Worm (Caenorhabditis elegans) whole organism, L4 larva: ENCODE measurements around the gene ZK1098.9.

Experiments
- F26F4.8 ChIP-seq: fragments of 200-800 bp; sonication (Bioruptor generic); conservative IDR thresholded peaks from 2 replicates; pipeline ENCODE4 v1.3.6; 2022; ENCODE audit warnings: missing genetic modification characterization, missing compliant biosample characterization
- F44E2.7 ChIP-seq: fragments of 200-800 bp; sonication (Bioruptor generic); IDR thresholded peaks from 2 replicates; pipeline ENCODE4 v2.1.2; 2022; ENCODE audit warnings: missing genetic modification characterization, missing compliant biosample characterization
- F49E8.2 ChIP-seq: sonication (generic microtip); optimal IDR thresholded peaks from 2 replicates; lab custom pipeline; 2016; ENCODE audit warnings: missing compliant biosample characterization, mild to moderate bottlenecking, missing genetic modification characterization, borderline replicate concordance
- T20F7.1 ChIP-seq: fragments of 200-800 bp; sonication (Bioruptor generic); optimal IDR thresholded peaks from 2 replicates; lab custom pipeline; 2018; ENCODE audit warnings: mild to moderate bottlenecking, missing genetic modification characterization, missing compliant biosample characterization
- aha-1 ChIP-seq: fragments of 150-350 bp; peaks from one replicate; lab custom pipeline; 2014; ENCODE audit warnings: missing biosample characterization, missing genetic modification characterization
- aly-2 ChIP-seq: sonication (generic microtip); optimal IDR thresholded peaks from 2 replicates; lab custom pipeline; 2018; ENCODE audit warnings: missing biosample characterization, missing genetic modification characterization
- arid-1 ChIP-seq: fragments of 200-800 bp; sonication (Bioruptor generic); conservative IDR thresholded peaks from 2 replicates; pipeline ENCODE4 v1.3.6; 2022; ENCODE audit warnings: missing genetic modification reagents, missing genetic modification characterization, missing compliant biosample characterization
- ceh-20 ChIP-seq: fragments of 200-800 bp; sonication (Bioruptor generic); IDR thresholded peaks from 2 replicates; pipeline ENCODE4 v1.3.6; 2022; ENCODE audit warnings: missing genetic modification reagents, missing genetic modification characterization, missing compliant biosample characterization
- ceh-28 ChIP-seq: fragments of 150-350 bp; optimal IDR thresholded peaks from 2 replicates; lab custom pipeline; 2014; ENCODE audit warnings: missing biosample characterization, missing genetic modification reagents, missing genetic modification characterization
- ceh-44 ChIP-seq: fragments of 200-800 bp; sonication (Bioruptor generic); IDR thresholded peaks from 2 replicates; pipeline ENCODE4 v1.3.6; 2022; ENCODE audit warnings: missing genetic modification reagents, missing genetic modification characterization, missing compliant biosample characterization
- ceh-62 ChIP-seq: sonication (generic microtip); optimal IDR thresholded peaks from 2 replicates; lab custom pipeline; 2017; ENCODE audit warnings: missing biosample characterization, missing genetic modification characterization
- ces-1 ChIP-seq: fragments of 150-350 bp; sonication (generic microtip); optimal IDR thresholded peaks from 4 replicates; lab custom pipeline; 2014; ENCODE audit warnings: missing biosample characterization, missing genetic modification reagents, missing genetic modification characterization
- cey-2 ChIP-seq: sonication (generic microtip); optimal IDR thresholded peaks from 3 replicates; lab custom pipeline; 2017; ENCODE audit warnings: missing genetic modification characterization, mild to moderate bottlenecking, missing compliant biosample characterization, antibody characterized with exemption, borderline replicate concordance; ENCODE audit not compliant: insufficient read depth
- daf-12 ChIP-seq: fragments of 150-350 bp; optimal IDR thresholded peaks from 2 replicates; lab custom pipeline; 2014; ENCODE audit warnings: missing biosample characterization, missing genetic modification reagents, missing genetic modification characterization
- daf-16 ChIP-seq, 3 experiments: sonication (generic microtip); optimal IDR thresholded peaks; 2 replicates each; lab custom pipeline; 2016 to 2017; ENCODE audit warnings: missing genetic modification characterization in 3 of 3, missing genetic modification reagents in 3 of 3, mild to moderate bottlenecking in 2 of 3, missing compliant biosample characterization in 2 of 3, missing biosample characterization in 1 of 3, moderate library complexity in 1 of 3
- daf-8 ChIP-seq: fragments of 200-800 bp; sonication (Bioruptor generic); IDR thresholded peaks from 2 replicates; pipeline ENCODE4 v1.3.6; 2022; ENCODE audit warnings: missing genetic modification characterization, missing compliant biosample characterization
- duxl-1 ChIP-seq: sonication (generic microtip); optimal IDR thresholded peaks from 2 replicates; lab custom pipeline; 2016; ENCODE audit warnings: mild to moderate bottlenecking, missing genetic modification characterization, moderate library complexity, missing compliant biosample characterization; ENCODE audit not compliant: poor library complexity
- dve-1 ChIP-seq: sonication (generic microtip); optimal IDR thresholded peaks from 2 replicates; lab custom pipeline; 2017; ENCODE audit warnings: antibody characterized with exemption, mild to moderate bottlenecking, missing genetic modification characterization, missing compliant biosample characterization; ENCODE audit not compliant: insufficient read depth
- egl-27 ChIP-seq: sonication (generic microtip); optimal IDR thresholded peaks from 3 replicates; lab custom pipeline; 2017; ENCODE audit warnings: missing biosample characterization, missing genetic modification reagents, missing genetic modification characterization
- fkh-10 ChIP-seq: fragments of 150-350 bp; optimal IDR thresholded peaks from 2 replicates; lab custom pipeline; 2014; ENCODE audit warnings: missing biosample characterization, missing genetic modification reagents, missing genetic modification characterization
- fos-1 ChIP-seq: fragments of 150-350 bp; optimal IDR thresholded peaks from 2 replicates; lab custom pipeline; 2014; ENCODE audit warnings: missing biosample characterization, missing genetic modification characterization
- hlh-11 ChIP-seq: fragments of 200-800 bp; sonication (Bioruptor generic); optimal IDR thresholded peaks from 2 replicates; lab custom pipeline; 2018; ENCODE audit warnings: mild to moderate bottlenecking, missing genetic modification characterization, missing compliant biosample characterization
- hlh-30 ChIP-seq: sonication (generic microtip); optimal IDR thresholded peaks from 2 replicates; lab custom pipeline; 2017; ENCODE audit warnings: antibody characterized with exemption, mild to moderate bottlenecking, missing genetic modification characterization, missing compliant biosample characterization; ENCODE audit not compliant: insufficient read depth
- hmg-1.1 ChIP-seq: fragments of 200-800 bp; sonication (Bioruptor generic); IDR thresholded peaks from 2 replicates; pipeline ENCODE4 v1.3.6; 2022; ENCODE audit warnings: missing genetic modification reagents, missing genetic modification characterization, missing compliant biosample characterization
- lim-7 ChIP-seq: fragments of 200-800 bp; sonication (Bioruptor generic); IDR thresholded peaks from 2 replicates; pipeline ENCODE4 v1.3.6; 2022; ENCODE audit warnings: missing genetic modification characterization, missing compliant biosample characterization
- lin-1 ChIP-seq: fragments of 200-800 bp; sonication (Bioruptor generic); IDR thresholded peaks from 2 replicates; pipeline ENCODE4 v1.3.6; 2022; ENCODE audit warnings: missing genetic modification reagents, missing genetic modification characterization, missing compliant biosample characterization
- lsy-2 ChIP-seq, 2 experiments: fragments of 150-350 bp in 1 of 2; sonication (generic microtip) in 1 of 2; optimal IDR thresholded peaks; 2 replicates each; lab custom pipeline; 2014 to 2017; ENCODE audit warnings: missing biosample characterization in 2 of 2, missing genetic modification characterization in 2 of 2
- madf-5 ChIP-seq, 2 experiments: fragments of 200-800 bp; sonication (Bioruptor generic); IDR thresholded peaks; 2 replicates each; pipeline ENCODE4 v1.3.6; 2022; ENCODE audit warnings: missing compliant biosample characterization in 2 of 2, missing genetic modification characterization in 2 of 2
- mdl-1 ChIP-seq, 2 experiments: fragments of 150-350 bp in 1 of 2; sonication (generic microtip) in 1 of 2; optimal IDR thresholded peaks; 2 replicates each; lab custom pipeline; 2014 to 2017; ENCODE audit warnings: missing biosample characterization in 2 of 2, missing genetic modification characterization in 2 of 2
- nhr-25 ChIP-seq: sonication (generic microtip); optimal IDR thresholded peaks from 2 replicates; lab custom pipeline; 2017; ENCODE audit warnings: missing genetic modification characterization, mild to moderate bottlenecking, missing compliant biosample characterization, antibody characterized with exemption, moderate library complexity, borderline replicate concordance; ENCODE audit not compliant: insufficient read depth
- nhr-48 ChIP-seq: sonication (generic microtip); optimal IDR thresholded peaks from 2 replicates; lab custom pipeline; 2016; ENCODE audit warnings: mild to moderate bottlenecking, missing genetic modification characterization, missing compliant biosample characterization
- nhr-6 ChIP-seq: fragments of 150-350 bp; optimal IDR thresholded peaks from 2 replicates; lab custom pipeline; 2014; ENCODE audit warnings: missing biosample characterization, missing genetic modification characterization
- nhr-76 ChIP-seq: fragments of 150-350 bp; optimal IDR thresholded peaks from 2 replicates; lab custom pipeline; 2014; ENCODE audit warnings: missing biosample characterization, missing genetic modification characterization
- pha-4 ChIP-seq, 2 experiments: fragments of 150-350 bp in 1 of 2; fragments of 200-800 bp in 1 of 2; sonication (Bioruptor generic) in 1 of 2; IDR thresholded peaks in 1 of 2; optimal IDR thresholded peaks in 1 of 2; 2 replicates each; pipeline versions ENCODE4 v1.3.6 to Lab custom; 2014 to 2022; ENCODE audit warnings: missing genetic modification characterization in 2 of 2, missing genetic modification reagents in 2 of 2, missing biosample characterization in 1 of 2, missing compliant biosample characterization in 1 of 2
- php-3 ChIP-seq: fragments of 200-800 bp; sonication (Bioruptor generic); IDR thresholded peaks from 2 replicates; pipeline ENCODE4 v1.3.6; 2022; ENCODE audit warnings: missing genetic modification reagents, missing genetic modification characterization, missing compliant biosample characterization
- pqm-1 ChIP-seq: sonication (generic microtip); optimal IDR thresholded peaks from 2 replicates; lab custom pipeline; 2017; ENCODE audit warnings: missing biosample characterization, missing genetic modification characterization
- saeg-2 ChIP-seq: fragments of 200-800 bp; sonication (Bioruptor generic); IDR thresholded peaks from 2 replicates; pipeline ENCODE4 v1.3.6; 2022; ENCODE audit warnings: missing genetic modification reagents, missing genetic modification characterization, missing compliant biosample characterization
- snpc-1.2 ChIP-seq: fragments of 200-800 bp; sonication (Bioruptor generic); IDR thresholded peaks from 2 replicates; pipeline ENCODE4 v1.3.6; 2022; ENCODE audit warnings: missing genetic modification reagents, missing genetic modification characterization, missing compliant biosample characterization
- snpc-4 ChIP-seq: fragments of 150-350 bp; optimal IDR thresholded peaks from 2 replicates; lab custom pipeline; 2014; ENCODE audit warnings: missing biosample characterization, missing genetic modification characterization
- spr-3 ChIP-seq: fragments of 200-800 bp; sonication (Bioruptor generic); optimal IDR thresholded peaks from 2 replicates; lab custom pipeline; 2018; ENCODE audit warnings: mild to moderate bottlenecking, missing genetic modification characterization, missing compliant biosample characterization
- tag-97 ChIP-seq: fragments of 200-800 bp; sonication (Bioruptor generic); IDR thresholded peaks from 2 replicates; pipeline ENCODE4 v1.3.6; 2022; ENCODE audit warnings: missing genetic modification characterization, missing compliant biosample characterization
- tra-1 ChIP-seq: fragments of 200-800 bp; sonication (Bioruptor generic); IDR thresholded peaks from 2 replicates; pipeline ENCODE4 v1.3.6; 2022; ENCODE audit warnings: missing genetic modification reagents, missing genetic modification characterization, missing compliant biosample characterization
- zfp-3 ChIP-seq: fragments of 200-800 bp; sonication (Bioruptor generic); conservative IDR thresholded peaks from 2 replicates; pipeline ENCODE4 v1.3.6; 2022; ENCODE audit warnings: missing genetic modification reagents, missing genetic modification characterization, missing compliant biosample characterization
- zip-11 ChIP-seq: fragments of 200-800 bp; sonication (Bioruptor generic); IDR thresholded peaks from 2 replicates; pipeline ENCODE4 v1.3.6; 2022; ENCODE audit warnings: missing genetic modification characterization, missing compliant biosample characterization
- zip-2 ChIP-seq: fragments of 150-350 bp; optimal IDR thresholded peaks from 2 replicates; lab custom pipeline; 2014; ENCODE audit warnings: missing biosample characterization, missing genetic modification characterization

ZK1098.9 gene

DNA sequence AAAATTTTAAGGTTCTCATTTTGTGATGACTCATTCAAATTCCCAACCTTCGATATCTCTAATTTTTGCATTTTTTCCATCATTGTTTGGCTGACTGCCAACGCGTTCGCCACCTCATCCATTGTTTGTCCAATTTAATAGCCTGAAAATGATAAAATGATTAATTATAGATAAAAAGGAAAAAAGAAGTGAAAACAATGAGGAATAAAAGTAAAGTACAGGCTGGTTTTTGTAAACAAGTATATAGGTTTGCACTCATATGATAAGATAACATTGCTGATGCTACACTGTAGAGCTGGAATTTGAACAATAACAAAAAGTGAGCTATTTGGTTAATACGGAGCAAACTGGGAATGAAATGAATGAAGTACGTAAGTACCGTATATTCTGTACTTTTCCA, 38.0 kb downstream of the ZK1098.9 start, which contains the start of gene C48B4.3 (continued):
- TF ChIP-seq fos-1 (tag; lab: Kevin White, UChicago) (no peak), aha-1 (no peak), hlh-30 (no peak), daf-8 (GFP tag; lab: Robert Waterston, UW) (no peak), ceh-28 (tag; lab: Kevin White, UChicago) (no peak), ceh-20 (GFP tag; lab: Robert Waterston, UW) (no peak), dve-1 (tag; lab: Kevin White, UChicago) (peak; percentile 75)

DNA sequence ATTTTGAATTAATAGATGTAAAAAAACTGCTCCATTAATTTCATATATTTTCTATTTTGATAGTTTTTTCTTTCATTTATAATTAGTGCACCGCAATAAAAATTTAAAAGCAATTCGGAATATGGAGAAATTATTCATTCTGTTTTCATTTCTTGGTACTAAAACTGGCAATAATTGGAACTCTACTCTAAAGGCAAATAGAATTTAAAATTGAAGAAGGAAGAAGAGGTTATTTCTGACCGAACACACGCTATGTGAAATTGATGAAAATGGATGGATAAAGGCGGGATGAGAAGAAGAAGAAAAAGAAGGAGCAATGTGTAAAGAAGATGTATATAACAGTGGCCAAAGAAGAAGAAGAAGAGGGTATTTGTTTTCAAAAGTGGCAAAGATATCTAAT, 39.0 kb downstream of the ZK1098.9 start:
- no peak for TF ChIP-seq zfp-3 (GFP tag; lab: Robert Waterston, UW)
- TF ChIP-seq egl-27 (tag; lab: Kevin White, UChicago) = no peak
- TF ChIP-seq duxl-1 (tag; lab: Kevin White, UChicago) = no peak
- no peak for TF ChIP-seq nhr-25
- no peak for TF ChIP-seq aha-1
- no peak for TF ChIP-seq hlh-30
- TF ChIP-seq hlh-11 = no peak
- TF ChIP-seq daf-12 (tag; lab: Kevin White, UChicago) = no peak
- TF ChIP-seq, all 104 proteins: peak for 0

DNA sequence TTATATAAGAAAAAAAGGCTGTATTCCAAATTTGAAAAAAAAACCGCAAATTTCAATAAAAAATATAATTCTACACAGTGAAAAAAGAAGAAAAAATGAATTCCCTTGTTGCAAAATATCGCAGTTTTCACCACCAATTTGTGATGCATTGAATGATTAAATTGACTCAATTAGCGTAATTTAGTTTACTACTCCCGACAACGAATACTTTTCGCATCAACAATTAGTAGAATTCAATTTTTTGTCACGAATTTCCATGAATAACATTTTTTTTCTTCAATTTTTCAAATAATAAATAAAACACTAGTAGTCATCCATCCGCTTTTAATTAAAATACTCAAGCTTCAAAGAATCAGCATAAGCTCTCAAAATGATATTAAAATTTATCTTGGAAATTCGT, 41.1 kb downstream of the ZK1098.9 start:
- no peak for TF ChIP-seq snpc-4 (tag; lab: Kevin White, UChicago)
- TF ChIP-seq daf-16 (GFP tag; optimal IDR thresholded peaks at IDR 0.05; lab: Kevin White, UChicago) = no peak
- no peak for TF ChIP-seq daf-16 (tag; optimal IDR thresholded peaks at IDR 0.05; lab: Kevin White, UChicago)
- TF ChIP-seq nhr-6 (tag; lab: Kevin White, UChicago) = no peak
- TF ChIP-seq ceh-62 (tag; lab: Kevin White, UChicago) = no peak
- no peak for TF ChIP-seq ceh-44 (GFP tag; lab: Robert Waterston, UW)
- TF ChIP-seq saeg-2 (GFP tag; lab: Robert Waterston, UW) = no peak
- TF ChIP-seq lsy-2 (tag; optimal IDR thresholded peaks at IDR 0.05; lab: Kevin White, UChicago) = peak in 1 of 2 experiments; percentile 21
- no peak for TF ChIP-seq T20F7.1 (GFP tag; lab: Kevin White, UChicago)
- no peak for TF ChIP-seq nhr-48 (tag; lab: Kevin White, UChicago)
- peak; percentile 46 for TF ChIP-seq ces-1 (GFP tag; lab: Kevin White, UChicago)
- no peak for TF ChIP-seq pha-4 (GFP tag; IDR thresholded peaks at IDR 0.05; lab: Robert Waterston, UW)
- TF ChIP-seq pha-4 (tag; optimal IDR thresholded peaks at IDR 0.05; lab: Kevin White, UChicago) = no peak
- TF ChIP-seq dve-1 (tag; lab: Kevin White, UChicago) = no peak
- peak; percentile 16 for TF ChIP-seq fkh-10
- no peak for TF ChIP-seq nhr-76 (tag; lab: Kevin White, UChicago)
- no peak for TF ChIP-seq F44E2.7 (GFP tag; lab: Robert Waterston, UW)
- TF ChIP-seq php-3 (GFP tag; lab: Robert Waterston, UW) = no peak
- no peak for TF ChIP-seq aly-2 (tag; lab: Kevin White, UChicago)
- TF ChIP-seq spr-3 = no peak
- TF ChIP-seq F26F4.8 = no peak
- TF ChIP-seq egl-27 (tag; lab: Kevin White, UChicago) = no peak
- no peak for TF ChIP-seq tra-1
- no peak for TF ChIP-seq zip-11 (GFP tag; lab: Robert Waterston, UW)
- TF ChIP-seq cey-2 (tag; lab: Kevin White, UChicago) = no peak
- TF ChIP-seq F49E8.2 = no peak

ce11 chrIII:9590212-9590611, 46.0 kb downstream of the ZK1098.9 start:
- no peak for TF ChIP-seq snpc-4 (tag; lab: Kevin White, UChicago)
- peak; percentile 71 for TF ChIP-seq pqm-1 (tag; lab: Kevin White, UChicago)
- TF ChIP-seq lim-7 = no peak
- no peak for TF ChIP-seq daf-8 (GFP tag; lab: Robert Waterston, UW)
- TF ChIP-seq snpc-1.2 (GFP tag; lab: Robert Waterston, UW) = no peak
- TF ChIP-seq hmg-1.1 (GFP tag; lab: Robert Waterston, UW) = no peak
- TF ChIP-seq php-3 (GFP tag; lab: Robert Waterston, UW) = no peak
- TF ChIP-seq tag-97 (GFP tag; lab: Robert Waterston, UW) = no peak
- TF ChIP-seq zip-2 = no peak
- TF ChIP-seq daf-16 (GFP tag; optimal IDR thresholded peaks at IDR 0.05; lab: Kevin White, UChicago) = no peak
- TF ChIP-seq daf-16 (tag; optimal IDR thresholded peaks at IDR 0.05; lab: Kevin White, UChicago) = peak; percentile 46
- TF ChIP-seq lin-1 (GFP tag; lab: Robert Waterston, UW) = peak; percentile 83; the same call in 1 of the 2 replicates
- no peak for TF ChIP-seq arid-1 (GFP tag; lab: Robert Waterston, UW)
- peak; percentile 66 for TF ChIP-seq hlh-11
- TF ChIP-seq madf-5 (GFP tag; IDR thresholded peaks at IDR 0.05; lab: Robert Waterston, UW) = no peak
- TF ChIP-seq mdl-1 (tag; optimal IDR thresholded peaks at IDR 0.05; lab: Kevin White, UChicago) = peak in 1 of 2 experiments; percentile 61
